Worm (Caenorhabditis elegans) whole organism, L3 larva: Measurements from ENCODE around the gene cyn-2.

Experiments used
- R02D3.7 ChIP-seq: fragments of 150-350 bp; optimal IDR thresholded peaks from 2 replicates; lab custom pipeline; 2014; ENCODE audit warnings: missing biosample characterization, missing genetic modification characterization
- ZK546.5 ChIP-seq: sonication (generic microtip); optimal IDR thresholded peaks from 2 replicates; lab custom pipeline; 2017; ENCODE audit warnings: missing biosample characterization, missing genetic modification characterization
- aly-2 ChIP-seq: fragments of 150-350 bp; optimal IDR thresholded peaks from 2 replicates; lab custom pipeline; 2014; ENCODE audit warnings: missing biosample characterization, missing genetic modification characterization
- ama-1 ChIP-seq: fragments of 150-350 bp; optimal IDR thresholded peaks from 2 replicates; lab custom pipeline; 2018
- ceh-28 ChIP-seq: fragments of 150-350 bp; optimal IDR thresholded peaks from 2 replicates; lab custom pipeline; 2014; ENCODE audit warnings: missing biosample characterization, missing genetic modification reagents, missing genetic modification characterization
- ceh-9 ChIP-seq: sonication (generic microtip); optimal IDR thresholded peaks from 2 replicates; lab custom pipeline; 2018; ENCODE audit warnings: missing biosample characterization, missing genetic modification characterization
- egl-5 ChIP-seq: fragments of 150-350 bp; optimal IDR thresholded peaks from 2 replicates; lab custom pipeline; 2017; ENCODE audit warnings: missing biosample characterization, missing genetic modification reagents, missing genetic modification characterization, inconsistent platforms
- elt-1 ChIP-seq: fragments of 150-350 bp; optimal IDR thresholded peaks from 2 replicates; lab custom pipeline; 2014; ENCODE audit warnings: missing biosample characterization, missing genetic modification characterization
- elt-2 ChIP-seq: sonication (generic microtip); optimal IDR thresholded peaks from 2 replicates; lab custom pipeline; 2016; ENCODE audit warnings: missing genetic modification reagents, mild to moderate bottlenecking, missing genetic modification characterization, missing compliant biosample characterization
- elt-3 ChIP-seq, 3 experiments: fragments of 150-350 bp in 1 of 3; sonication (generic microtip) in 2 of 3; optimal IDR thresholded peaks; 2 replicates in 2 of 3; 4 replicates in 1 of 3; lab custom pipeline; 2014 to 2017; ENCODE audit warnings: missing biosample characterization in 3 of 3, missing genetic modification characterization in 3 of 3
- eor-1 ChIP-seq, 2 experiments: fragments of 150-350 bp; optimal IDR thresholded peaks; 2 replicates each; lab custom pipeline; 2014 to 2018; ENCODE audit warnings: missing biosample characterization in 2 of 2, missing genetic modification characterization in 2 of 2
- fkh-10 ChIP-seq: sonication (generic microtip); optimal IDR thresholded peaks from 2 replicates; lab custom pipeline; 2017; ENCODE audit warnings: missing biosample characterization, missing genetic modification reagents, missing genetic modification characterization
- hmg-11 ChIP-seq: sonication (generic microtip); optimal IDR thresholded peaks from 2 replicates; lab custom pipeline; 2016; ENCODE audit warnings: missing genetic modification characterization, missing compliant biosample characterization
- jun-1 ChIP-seq: fragments of 150-350 bp; optimal IDR thresholded peaks from 2 replicates; lab custom pipeline; 2014; ENCODE audit warnings: missing biosample characterization, missing genetic modification reagents, missing genetic modification characterization
- mml-1 ChIP-seq: fragments of 150-350 bp; sonication (generic microtip); optimal IDR thresholded peaks from 3 replicates; lab custom pipeline; 2014; ENCODE audit warnings: missing biosample characterization, missing genetic modification characterization
- nfya-1 ChIP-seq: sonication (generic microtip); optimal IDR thresholded peaks from 2 replicates; lab custom pipeline; 2017; ENCODE audit warnings: missing genetic modification characterization, mild to moderate bottlenecking, missing compliant biosample characterization, antibody characterized with exemption, moderate library complexity; ENCODE audit not compliant: insufficient read depth
- nhr-11 ChIP-seq: fragments of 150-350 bp; optimal IDR thresholded peaks from 2 replicates; lab custom pipeline; 2014; ENCODE audit warnings: missing biosample characterization, missing genetic modification characterization
- nhr-12 ChIP-seq: fragments of 150-350 bp; optimal IDR thresholded peaks from 2 replicates; lab custom pipeline; 2014; ENCODE audit warnings: missing biosample characterization, missing genetic modification characterization
- nhr-23 ChIP-seq: fragments of 150-350 bp; optimal IDR thresholded peaks from 2 replicates; lab custom pipeline; 2014; ENCODE audit warnings: missing biosample characterization, missing genetic modification reagents, missing genetic modification characterization
- nhr-25 ChIP-seq: sonication (generic microtip); optimal IDR thresholded peaks from 2 replicates; lab custom pipeline; 2017; ENCODE audit warnings: missing biosample characterization, missing genetic modification characterization
- nhr-67 ChIP-seq: fragments of 150-350 bp; optimal IDR thresholded peaks from 2 replicates; lab custom pipeline; 2014; ENCODE audit warnings: missing biosample characterization, missing genetic modification characterization
- pha-4 ChIP-seq: fragments of 150-350 bp; optimal IDR thresholded peaks from 2 replicates; lab custom pipeline; 2014; ENCODE audit warnings: missing biosample characterization, missing genetic modification reagents, missing genetic modification characterization
- pqm-1 ChIP-seq: fragments of 150-350 bp; optimal IDR thresholded peaks from 2 replicates; lab custom pipeline; 2017; ENCODE audit warnings: missing biosample characterization, missing genetic modification characterization, inconsistent platforms
- snpc-4 ChIP-seq: fragments of 150-350 bp; optimal IDR thresholded peaks from 2 replicates; lab custom pipeline; 2014; ENCODE audit warnings: missing biosample characterization, missing genetic modification characterization
- tbx-2 ChIP-seq: sonication (generic microtip); optimal IDR thresholded peaks from 2 replicates; lab custom pipeline; 2016; ENCODE audit warnings: mild to moderate bottlenecking, missing genetic modification characterization, missing compliant biosample characterization
- unc-39 ChIP-seq: sonication (generic microtip); optimal IDR thresholded peaks from 4 replicates; lab custom pipeline; 2017; ENCODE audit warnings: missing biosample characterization, missing genetic modification characterization
- ztf-11 ChIP-seq: fragments of 150-350 bp; optimal IDR thresholded peaks from 2 replicates; lab custom pipeline; 2014; ENCODE audit warnings: missing biosample characterization, missing genetic modification characterization

Gene cyn-2

DNA sequence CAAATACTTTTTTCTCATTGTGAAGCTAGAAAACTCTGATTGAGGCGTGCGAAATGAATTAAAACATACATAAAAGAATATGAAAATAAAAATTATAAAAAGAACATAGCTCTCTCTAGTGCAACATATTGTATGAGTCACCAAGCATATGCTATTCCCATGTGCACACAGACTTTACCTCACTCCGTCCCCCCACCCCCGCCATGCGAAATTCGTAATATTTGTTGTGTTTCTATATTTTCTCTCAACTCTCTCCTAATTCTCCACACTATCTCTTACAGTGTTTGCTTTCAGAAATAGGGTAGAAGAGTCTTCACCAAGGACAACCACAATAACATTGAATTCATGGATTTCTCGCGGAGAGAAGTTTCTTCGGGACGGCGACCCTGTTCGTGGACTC is 40.2 kb downstream of the cyn-2 start:
- TF ChIP-seq pha-4 (tag; lab: Kevin White, UChicago) (peak; percentile 75), pqm-1 (tag; lab: Kevin White, UChicago) (peak; percentile 51), elt-3 (tag; optimal IDR thresholded peaks at IDR 0.05; lab: Kevin White, UChicago) (no peak)

DNA sequence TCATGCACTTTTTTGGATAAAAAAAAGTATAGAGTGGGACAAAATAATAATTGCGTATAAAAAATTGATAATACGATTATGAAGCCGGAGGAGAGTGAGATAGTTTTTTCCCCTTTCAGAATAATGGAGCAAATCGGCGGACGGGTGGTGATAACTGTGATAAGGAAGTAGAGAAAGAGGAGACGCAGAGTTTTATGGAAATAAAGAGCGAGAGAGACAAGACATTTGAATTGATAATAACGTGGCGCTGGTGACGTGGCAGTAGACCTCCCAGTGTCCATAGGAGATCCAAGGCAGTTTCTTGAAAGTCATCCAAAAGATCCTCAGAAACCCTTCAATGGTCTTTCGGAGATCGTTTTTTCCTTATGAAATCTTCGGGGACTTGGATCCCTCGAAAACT is 41.4 kb downstream of the cyn-2 start:
- TF ChIP-seq pqm-1 (tag; lab: Kevin White, UChicago) (peak; percentile 85), tbx-2 (tag; lab: Kevin White, UChicago) (no peak), hmg-11 (tag; lab: Kevin White, UChicago) (no peak), elt-2 (tag; lab: Kevin White, UChicago) (peak; percentile 92), pha-4 (tag; lab: Kevin White, UChicago) (peak; percentile 30), jun-1 (tag; lab: Kevin White, UChicago) (peak; percentile 29)
- TF ChIP-seq, all 47 proteins: peak for 4

- TF ChIP-seq aly-2 (tag; lab: Kevin White, UChicago) (no peak), nfya-1 (tag; lab: Kevin White, UChicago) (no peak), fkh-10 (no peak), R02D3.7 (tag; lab: Kevin White, UChicago) (no peak), nhr-23 (tag; lab: Kevin White, UChicago) (no peak), elt-3 (tag; optimal IDR thresholded peaks at IDR 0.05; lab: Kevin White, UChicago) (no peak), mml-1 (tag; lab: Kevin White, UChicago) (no peak), unc-39 (no peak), jun-1 (tag; lab: Kevin White, UChicago) (no peak), nhr-67 (tag; lab: Kevin White, UChicago) (no peak), egl-5 (tag; lab: Kevin White, UChicago) (no peak), nhr-11 (no peak), pha-4 (tag; lab: Kevin White, UChicago) (no peak), ama-1 (lab: Kevin White, UChicago) (no peak)
- TF ChIP-seq, all 47 proteins: peak for 0
Observed at ce11 chrIII:13735008-13735407, 42.5 kb downstream of the cyn-2 start, which contains the start of gene W06F12.3. Gene W06F12.3, plus strand, starts transcription at chrIII:13735030.

DNA sequence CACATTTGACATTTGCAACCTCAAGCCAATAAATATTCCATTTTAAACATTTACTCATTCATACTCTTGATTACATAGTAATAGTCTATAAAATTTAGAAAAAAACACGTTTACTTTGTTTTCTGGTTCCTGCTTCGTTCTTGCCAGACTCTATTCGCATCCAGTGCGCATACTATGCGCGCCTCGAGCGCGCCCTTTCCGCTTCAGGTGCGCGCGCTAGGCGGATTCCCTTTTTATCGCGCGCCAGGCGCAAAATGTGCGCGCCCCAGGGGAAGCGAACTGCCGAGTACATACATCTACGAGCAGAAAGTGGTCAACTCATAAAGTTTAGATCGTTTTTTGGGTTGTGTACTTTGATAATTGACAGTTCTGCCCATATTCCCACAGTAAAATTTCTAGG is 48.9 kb downstream of the cyn-2 start:
- TF ChIP-seq ZK546.5 (tag; lab: Kevin White, UChicago): no peak
- TF ChIP-seq ceh-28: no peak
- no peak for TF ChIP-seq snpc-4 (tag; lab: Kevin White, UChicago)
- TF ChIP-seq nhr-12: no peak
- TF ChIP-seq eor-1 (tag; optimal IDR thresholded peaks at IDR 0.05; lab: Kevin White, UChicago): no peak
- TF ChIP-seq nfya-1 (tag; lab: Kevin White, UChicago): no peak
- TF ChIP-seq ztf-11 (tag; lab: Kevin White, UChicago): no peak
- no peak for TF ChIP-seq hmg-11 (tag; lab: Kevin White, UChicago)
- no peak for TF ChIP-seq ceh-9 (tag; lab: Kevin White, UChicago)
- no peak for TF ChIP-seq elt-1 (tag; lab: Kevin White, UChicago)
- TF ChIP-seq fkh-10: no peak

DNA sequence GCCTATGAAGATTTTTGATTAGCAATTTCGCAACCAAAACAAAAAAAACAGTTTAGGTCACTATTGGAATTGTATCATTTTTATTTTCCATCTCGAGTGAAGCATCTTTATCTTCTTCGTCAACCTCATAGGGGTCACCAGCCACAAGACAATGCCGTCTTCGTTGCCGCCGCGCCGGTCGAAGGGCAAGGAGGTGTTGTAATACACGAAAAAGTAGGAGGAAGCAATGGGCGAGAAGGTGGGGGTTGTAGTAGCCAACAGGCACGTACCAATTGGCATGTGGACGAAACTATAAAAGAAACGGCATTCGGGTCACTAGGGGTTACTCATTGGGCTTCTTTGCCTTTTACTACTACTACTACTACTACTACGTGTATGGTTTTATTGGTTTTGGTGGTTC is 49.6 kb downstream of the cyn-2 start:
- TF ChIP-seq nfya-1 (tag; lab: Kevin White, UChicago) (peak; percentile 12), egl-5 (tag; lab: Kevin White, UChicago) (no peak), nhr-25 (tag; lab: Kevin White, UChicago) (peak; percentile 59)
